Worm (Caenorhabditis elegans): ENCODE results near the gene Y37E11AL.2.

DNA sequence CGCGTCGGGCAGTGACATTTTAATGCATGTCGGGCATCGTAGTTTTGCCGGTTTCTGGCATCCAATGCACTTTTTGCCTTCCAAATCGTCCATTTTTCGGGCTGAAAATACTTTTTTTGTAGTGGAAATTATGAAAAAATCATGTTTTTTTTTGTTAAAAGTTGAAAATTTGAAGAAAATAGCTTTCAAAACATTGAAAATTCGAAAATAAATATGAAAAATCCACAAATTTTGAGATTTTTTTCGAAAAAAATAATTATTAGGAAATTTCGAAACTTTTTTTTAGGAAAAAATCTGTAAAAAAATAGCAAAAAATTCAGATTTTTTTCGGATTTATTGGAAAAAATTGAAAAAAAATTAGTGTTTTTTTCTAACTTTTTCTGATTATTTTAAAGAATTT lies 11.5 kb upstream of the Y37E11AL.2 start, which contains the start of gene map-1:
- no peak for TF ChIP-seq elt-3 (tag; optimal IDR thresholded peaks at IDR 0.05)
- TF ChIP-seq pha-4 (tag; optimal IDR thresholded peaks at IDR 0.05): no peak
- TF ChIP-seq zip-8 (tag; optimal IDR thresholded peaks at IDR 0.05): no peak
- TF ChIP-seq mep-1 (tag; optimal IDR thresholded peaks at IDR 0.05): no peak
- TF ChIP-seq bed-3 (GFP tag; optimal IDR thresholded peaks at IDR 0.05): no peak
- TF ChIP-seq nhr-12 (tag; optimal IDR thresholded peaks at IDR 0.05): no peak
- TF ChIP-seq nhr-76 (tag; optimal IDR thresholded peaks at IDR 0.05): no peak
